Fruit fly (Drosophila melanogaster) whole organism, wandering third instar larva: ENCODE data around the gene Grx3.

Experiments
- Abd-B ChIP-seq: fragments of >200 bp; optimal IDR thresholded peaks from 2 replicates; lab custom pipeline; 2017; ENCODE audit warnings: missing biosample characterization, missing genetic modification characterization
- CG32264 ChIP-seq: fragments of 200-800 bp; sonication (Bioruptor generic); optimal IDR thresholded peaks from 2 replicates; lab custom pipeline; 2016; ENCODE audit warnings: missing biosample characterization, missing genetic modification characterization
- CG9705 ChIP-seq: fragments of 200-800 bp; sonication (Bioruptor generic); optimal IDR thresholded peaks from 2 replicates; lab custom pipeline; 2018; ENCODE audit warnings: missing biosample characterization, mild to moderate bottlenecking, missing genetic modification characterization
- CrebA ChIP-seq: fragments of 200-800 bp; sonication (Bioruptor generic); optimal IDR thresholded peaks from 2 replicates; lab custom pipeline; 2016; ENCODE audit warnings: missing biosample characterization, mild to moderate bottlenecking, missing genetic modification characterization, borderline replicate concordance
- Dfd ChIP-seq: fragments of >200 bp; optimal IDR thresholded peaks from 2 replicates; lab custom pipeline; 2017; ENCODE audit warnings: missing biosample characterization, missing genetic modification characterization
- Dif ChIP-seq: fragments of 200-275, 200-300 bp; sonication (Bioruptor generic); optimal IDR thresholded peaks from 2 replicates; lab custom pipeline; 2018; ENCODE audit warnings: missing biosample characterization, missing genetic modification characterization; ENCODE audit not compliant: partially characterized antibody
- HLH106 ChIP-seq: fragments of 200-800 bp; optimal IDR thresholded peaks from 3 replicates; lab custom pipeline; 2019; ENCODE audit warnings: missing biosample characterization, mild to moderate bottlenecking, missing genetic modification characterization, moderate library complexity
- Hnf4 ChIP-seq: fragments of 200-800 bp; sonication (Bioruptor generic); optimal IDR thresholded peaks from 2 replicates; lab custom pipeline; 2016; ENCODE audit warnings: missing biosample characterization, mild to moderate bottlenecking, missing genetic modification characterization
- Hr78 ChIP-seq: fragments of >200 bp; optimal IDR thresholded peaks from 2 replicates; lab custom pipeline; 2017; ENCODE audit warnings: missing biosample characterization, missing genetic modification characterization
- Hr83 ChIP-seq: fragments of 200-300 bp; sonication (Bioruptor generic); optimal IDR thresholded peaks from 2 replicates; lab custom pipeline; 2016; ENCODE audit warnings: missing biosample characterization, mild to moderate bottlenecking, missing genetic modification characterization, moderate library complexity; ENCODE audit not compliant: poor library complexity, severe bottlenecking
- Jra ChIP-seq: sonication (Bioruptor generic); optimal IDR thresholded peaks from 2 replicates; lab custom pipeline; 2016; ENCODE audit warnings: missing biosample characterization, missing genetic modification characterization
- Mio ChIP-seq: sonication (Bioruptor generic); optimal IDR thresholded peaks from 2 replicates; lab custom pipeline; 2016; ENCODE audit warnings: missing biosample characterization, missing genetic modification characterization
- Myc ChIP-seq: fragments of >200 bp; optimal IDR thresholded peaks from 2 replicates; lab custom pipeline; 2017
- OdsH ChIP-seq: fragments of 200-800 bp; sonication (Bioruptor generic); optimal IDR thresholded peaks from 2 replicates; lab custom pipeline; 2016; ENCODE audit warnings: missing biosample characterization, mild to moderate bottlenecking, missing genetic modification characterization
- Sp1 ChIP-seq: fragments of 200-800 bp; sonication (Bioruptor generic); optimal IDR thresholded peaks from 3 replicates; lab custom pipeline; 2019; ENCODE audit warnings: missing biosample characterization, mild to moderate bottlenecking, missing genetic modification characterization, moderate library complexity
- Vsx2 ChIP-seq: fragments of 200-300, 225-300 bp; sonication (Bioruptor generic); optimal IDR thresholded peaks from 2 replicates; lab custom pipeline; 2018; ENCODE audit warnings: missing biosample characterization, missing genetic modification characterization; ENCODE audit not compliant: partially characterized antibody
- br ChIP-seq: fragments of 200-800 bp; sonication (Bioruptor generic); optimal IDR thresholded peaks from 2 replicates; lab custom pipeline; 2016; ENCODE audit warnings: missing biosample characterization, missing genetic modification characterization
- brk ChIP-seq: fragments of 200-800 bp; sonication (Bioruptor generic); optimal IDR thresholded peaks from 2 replicates; lab custom pipeline; 2016; ENCODE audit warnings: missing biosample characterization, mild to moderate bottlenecking, missing genetic modification characterization
- dl ChIP-seq, 2 experiments: fragments of 175-275, 200-275 bp in 1 of 2; fragments of 200-275 bp in 1 of 2; sonication (Bioruptor generic); optimal IDR thresholded peaks; lab custom pipeline; 2018; ENCODE audit warnings: mild to moderate bottlenecking in 2 of 2, missing biosample characterization in 2 of 2, missing genetic modification characterization in 2 of 2, moderate library complexity in 2 of 2; ENCODE audit not compliant: partially characterized antibody in 2 of 2, insufficient read depth in 1 of 2
- dmrt93B ChIP-seq: fragments of 200-800 bp; sonication (Bioruptor generic); optimal IDR thresholded peaks from 2 replicates; lab custom pipeline; 2018; ENCODE audit warnings: missing biosample characterization, mild to moderate bottlenecking, missing genetic modification characterization
- dsf ChIP-seq: sonication (Bioruptor generic); optimal IDR thresholded peaks from 2 replicates; lab custom pipeline; 2016; ENCODE audit warnings: missing biosample characterization, missing genetic modification characterization, borderline replicate concordance
- ey ChIP-seq: fragments of 200-800 bp; sonication (Bioruptor generic); optimal IDR thresholded peaks from 2 replicates; lab custom pipeline; 2016; ENCODE audit warnings: missing biosample characterization, missing genetic modification characterization
- foxo ChIP-seq, 2 experiments: fragments of 200-800 bp; sonication (Bioruptor generic); optimal IDR thresholded peaks; 2 replicates in 1 of 2; 3 replicates in 1 of 2; lab custom pipeline; 2016 to 2017; ENCODE audit warnings: missing biosample characterization in 2 of 2, missing genetic modification characterization in 2 of 2
- fru ChIP-seq: fragments of 200-800 bp; sonication (Bioruptor generic); optimal IDR thresholded peaks from 3 replicates; lab custom pipeline; 2016; ENCODE audit warnings: missing biosample characterization, mild to moderate bottlenecking, missing genetic modification characterization
- h ChIP-seq: fragments of 200-800 bp; sonication (Bioruptor generic); optimal IDR thresholded peaks from 3 replicates; lab custom pipeline; 2016; ENCODE audit warnings: missing biosample characterization, mild to moderate bottlenecking, missing genetic modification characterization
- jim ChIP-seq: fragments of 175-275, 200-325 bp; sonication (Bioruptor generic); optimal IDR thresholded peaks from 2 replicates; lab custom pipeline; 2016; ENCODE audit warnings: missing biosample characterization, mild to moderate bottlenecking, missing genetic modification characterization
- lola ChIP-seq: fragments of >200 bp; optimal IDR thresholded peaks from 2 replicates; lab custom pipeline; 2017; ENCODE audit warnings: missing biosample characterization, missing genetic modification characterization
- pan ChIP-seq: fragments of >200 bp; optimal IDR thresholded peaks from 2 replicates; lab custom pipeline; 2017
- psq ChIP-seq: fragments of 200-800 bp; sonication (Bioruptor generic); optimal IDR thresholded peaks from 3 replicates; lab custom pipeline; 2017; ENCODE audit warnings: missing biosample characterization, mild to moderate bottlenecking, missing genetic modification characterization, moderate library complexity
- rgr ChIP-seq: fragments of 200-800 bp; sonication (Bioruptor generic); optimal IDR thresholded peaks from 3 replicates; lab custom pipeline; 2016; ENCODE audit warnings: missing biosample characterization, mild to moderate bottlenecking, missing genetic modification characterization
- sage ChIP-seq: fragments of 200-800 bp; sonication (Bioruptor generic); optimal IDR thresholded peaks from 2 replicates; lab custom pipeline; 2016; ENCODE audit warnings: missing biosample characterization, mild to moderate bottlenecking, missing genetic modification characterization
- sv ChIP-seq: fragments of 200-800 bp; sonication (Bioruptor generic); optimal IDR thresholded peaks from 3 replicates; lab custom pipeline; 2016; ENCODE audit warnings: missing biosample characterization, missing genetic modification characterization
- tai ChIP-seq: sonication (Bioruptor generic); optimal IDR thresholded peaks from 2 replicates; lab custom pipeline; 2016; ENCODE audit warnings: missing biosample characterization, missing genetic modification characterization
- woc ChIP-seq: sonication (Bioruptor generic); optimal IDR thresholded peaks from 2 replicates; lab custom pipeline; 2016; ENCODE audit warnings: missing biosample characterization, mild to moderate bottlenecking, missing genetic modification characterization

Grx3 gene

dm6 chr2L:13397393-13397792, 31.1 kb downstream of the Grx3 start:
- no peak for TF ChIP-seq Hnf4 (GFP tag; lab: Kevin White, UChicago)
- no peak for TF ChIP-seq HLH106 (tag; lab: Kevin White, UChicago)
- TF ChIP-seq CG32264, result no peak
- no peak for TF ChIP-seq ey (GFP tag; lab: Kevin White, UChicago)
- no peak for TF ChIP-seq Hr78
- TF ChIP-seq fru (GFP tag; lab: Kevin White, UChicago), result no peak
- no peak for TF ChIP-seq rgr (GFP tag; lab: Kevin White, UChicago)
- no peak for TF ChIP-seq br (GFP tag; lab: Kevin White, UChicago)
- TF ChIP-seq dmrt93B (GFP tag; lab: Kevin White, UChicago), result no peak
- TF ChIP-seq Abd-B, result no peak

DNA sequence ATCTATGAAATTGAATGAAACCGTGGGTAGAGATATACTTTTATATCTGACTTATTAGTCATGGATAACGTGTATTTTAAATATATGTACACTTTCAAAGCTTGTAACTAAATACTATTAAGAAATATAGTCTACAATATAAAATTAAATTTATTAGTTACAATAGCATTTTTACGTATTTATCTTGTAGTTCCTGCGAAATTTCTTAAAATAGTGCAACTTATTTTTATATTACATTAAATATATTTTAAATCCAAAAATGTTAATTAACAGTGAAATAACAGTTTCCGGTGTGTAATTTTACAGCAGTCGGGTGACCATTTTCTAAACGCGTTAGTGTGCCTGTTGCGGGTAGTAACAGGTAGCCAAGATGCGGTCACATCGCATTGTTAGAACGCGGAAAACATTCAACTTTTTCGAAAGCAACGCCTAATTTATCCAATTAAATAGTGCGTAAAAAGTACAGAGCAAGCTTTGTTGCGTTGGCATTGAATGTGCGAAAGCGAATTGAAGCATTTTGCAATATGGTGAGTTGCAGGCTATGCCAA, 32.4 kb downstream of the Grx3 start, which contains the start of the genes CG10859 and CG7110:
Gene CG10859 (minus strand): TSS at position 51 of the 548 bp plus-strand sequence.
Gene CG7110 (plus strand): TSS at position 378 of the 548 bp plus-strand sequence.
- no peak for TF ChIP-seq psq
- peak; percentile 38 for TF ChIP-seq rgr (GFP tag; lab: Kevin White, UChicago)
- TF ChIP-seq sage, result peak; percentile 48
- peak in 1 of 2 experiments; percentile 0 for TF ChIP-seq foxo (GFP tag; optimal IDR thresholded peaks at IDR 0.05; lab: Kevin White, UChicago)
- no peak for TF ChIP-seq brk
- TF ChIP-seq CG9705 (GFP tag; lab: Kevin White, UChicago), result peak; percentile 42
- peak; percentile 31 for TF ChIP-seq dmrt93B (GFP tag; lab: Kevin White, UChicago)
- TF ChIP-seq Sp1 (GFP tag; lab: Kevin White, UChicago), result peak; percentile 62
- peak; percentile 21 for TF ChIP-seq Myc (lab: Kevin White, UChicago)
- TF ChIP-seq h (GFP tag; lab: Kevin White, UChicago), result peak; percentile 21
- no peak for TF ChIP-seq sv
- TF ChIP-seq HLH106 (tag; lab: Kevin White, UChicago), result peak; percentile 20

- TF ChIP-seq Hr78 (no peak), Mio (GFP tag; lab: Kevin White, UChicago) (no peak), CG9705 (GFP tag; lab: Kevin White, UChicago) (no peak), ey (GFP tag; lab: Kevin White, UChicago) (no peak), tai (GFP tag; lab: Kevin White, UChicago) (no peak), psq (no peak), Jra (no peak), rgr (GFP tag; lab: Kevin White, UChicago) (no peak), fru (GFP tag; lab: Kevin White, UChicago) (no peak), Vsx2 (no peak), CG32264 (no peak), lola (GFP tag; lab: Kevin White, UChicago) (no peak), woc (GFP tag; lab: Kevin White, UChicago) (no peak), dmrt93B (GFP tag; lab: Kevin White, UChicago) (no peak), dl (GFP tag; optimal IDR thresholded peaks at IDR 0.05; lab: Kevin White, UChicago; ENCODE audit: insufficient read depth in 1 of 2, partially characterized antibody in 2 of 2) (no peak), HLH106 (tag; lab: Kevin White, UChicago) (no peak), pan (lab: Kevin White, UChicago) (no peak), Dif (GFP tag; lab: Kevin White, UChicago) (no peak)
Observed at dm6 chr2L:13399565-13399964, 33.3 kb downstream of the Grx3 start.

DNA sequence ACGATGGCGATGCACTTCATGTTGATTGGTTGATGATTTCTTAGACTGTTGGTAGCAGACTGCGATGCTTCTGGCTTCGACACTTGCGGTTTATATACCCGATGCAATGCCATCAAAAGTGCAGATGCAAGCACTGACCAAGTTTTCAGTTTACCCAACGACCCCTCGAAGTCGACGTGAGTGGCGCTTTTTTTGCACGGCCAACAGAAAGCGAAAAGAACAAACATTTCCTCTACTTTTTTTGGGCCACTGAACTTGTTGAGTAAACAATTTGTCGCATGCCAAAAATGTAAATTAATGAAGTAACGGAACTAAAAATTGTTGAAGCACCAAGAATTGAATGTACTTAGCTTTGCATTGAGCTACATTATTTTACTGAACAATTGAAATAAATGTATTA, 45.3 kb downstream of the Grx3 start, which contains the start of gene Vm34Ca:
Gene Vm34Ca (minus strand): TSS at position 66 of the 400 bp plus-strand sequence.
- TF ChIP-seq brk, result no peak
- TF ChIP-seq CrebA (GFP tag; lab: Kevin White, UChicago), result no peak
- TF ChIP-seq pan (lab: Kevin White, UChicago), result no peak
- TF ChIP-seq woc (GFP tag; lab: Kevin White, UChicago), result no peak

dm6 chr2L:13412219-13412618, 46.0 kb downstream of the Grx3 start, which contains the start of gene Flad2:
TSS of gene Flad2 (plus strand) at chr2L:13412519.
- TF ChIP-seq CG32264 (no peak), Mio (GFP tag; lab: Kevin White, UChicago) (no peak), fru (GFP tag; lab: Kevin White, UChicago) (no peak), sage (no peak), dsf (GFP tag; lab: Kevin White, UChicago) (no peak), jim (GFP tag; lab: Kevin White, UChicago) (no peak), sv (no peak), rgr (GFP tag; lab: Kevin White, UChicago) (no peak), psq (no peak), Hr83 (GFP tag; lab: Kevin White, UChicago) (no peak), Hr78 (no peak), HLH106 (tag; lab: Kevin White, UChicago) (no peak), woc (GFP tag; lab: Kevin White, UChicago) (no peak), brk (no peak), Dfd (GFP tag; lab: Kevin White, UChicago) (no peak), OdsH (GFP tag; lab: Kevin White, UChicago) (no peak), h (GFP tag; lab: Kevin White, UChicago) (no peak), tai (GFP tag; lab: Kevin White, UChicago) (no peak)
